Fruit fly (Drosophila melanogaster): ENCODE data around the gene ArgRS.
A peak's percentile ranks its signal among the peaks of the same experiment; 100 is the strongest.

ArgRS gene

dm6 chrX:15803764-15804563 lies 40.0 kb downstream of the ArgRS start, which contains the start of the genes PGRP-LE and sd (continued):
- TF ChIP-seq run (tag; optimal IDR thresholded peaks at IDR 0.05) (no peak), trh (GFP tag; optimal IDR thresholded peaks at IDR 0.05) (no peak), bsh (GFP tag; optimal IDR thresholded peaks at IDR 0.05) (no peak), row (GFP tag; IDR thresholded peaks at IDR 0.05) (peak; percentile 32; the same call in 2 of the 3 replicates), BtbVII (GFP tag; optimal IDR thresholded peaks at IDR 0.05) (peak; percentile 2), Hr39 (optimal IDR thresholded peaks at IDR 0.05) (no peak), Oli (tag; optimal IDR thresholded peaks at IDR 0.05) (no peak), Mes4 (GFP tag; optimal IDR thresholded peaks at IDR 0.05) (no peak), CG11247 (GFP tag; IDR thresholded peaks at IDR 0.05) (no peak), Drgx (GFP tag; IDR thresholded peaks at IDR 0.05) (no peak), Asciz (GFP tag; optimal IDR thresholded peaks at IDR 0.05) (no peak), Scr (GFP tag; IDR thresholded peaks at IDR 0.05; ENCODE audit: partially characterized antibody) (no peak), CG17385 (GFP tag; optimal IDR thresholded peaks at IDR 0.05) (no peak), Jarid2 (GFP tag; optimal IDR thresholded peaks at IDR 0.05) (peak; percentile 78), CG17186 (GFP tag; optimal IDR thresholded peaks at IDR 0.05) (no peak), cg (GFP tag; optimal IDR thresholded peaks at IDR 0.05) (peak; percentile 54), HLH3B (GFP tag; IDR thresholded peaks at IDR 0.05) (no peak), D (optimal IDR thresholded peaks at IDR 0.05) (no peak), D (GFP tag; optimal IDR thresholded peaks at IDR 0.05) (no peak), inv (GFP tag; IDR thresholded peaks at IDR 0.05; ENCODE audit: partially characterized antibody) (no peak), Sin3A (optimal IDR thresholded peaks at IDR 0.05) (no peak), Ptx1 (GFP tag; IDR thresholded peaks at IDR 0.05) (no peak), nom (GFP tag; optimal IDR thresholded peaks at IDR 0.05) (peak; percentile 57), knrl (GFP tag; IDR thresholded peaks at IDR 0.05; ENCODE audit: partially characterized antibody) (no peak), B-H1 (GFP tag; IDR thresholded peaks at IDR 0.05) (no peak), jumu (GFP tag; optimal IDR thresholded peaks at IDR 0.05) (no peak), onecut (GFP tag; IDR thresholded peaks at IDR 0.05) (no peak), MESR4 (GFP tag; optimal IDR thresholded peaks at IDR 0.05) (no peak), ranshi (GFP tag; IDR thresholded peaks at IDR 0.05) (no peak), stwl (tag; optimal IDR thresholded peaks at IDR 0.05) (no peak), sr (GFP tag; IDR thresholded peaks at IDR 0.05) (no peak), Lhr (GFP tag; optimal IDR thresholded peaks at IDR 0.05) (no peak), ara (GFP tag; IDR thresholded peaks at IDR 0.05) (no peak), yki (optimal IDR thresholded peaks at IDR 0.05) (peak; percentile 60), D19B (GFP tag; optimal IDR thresholded peaks at IDR 0.05) (no peak), Abd-B (GFP tag; optimal IDR thresholded peaks at IDR 0.05) (no peak), ssp (GFP tag; IDR thresholded peaks at IDR 0.05) (no peak), z (GFP tag; IDR thresholded peaks at IDR 0.05) (peak; percentile 77), CG17359 (tag; optimal IDR thresholded peaks at IDR 0.05) (no peak), Oaz (GFP tag; IDR thresholded peaks at IDR 0.05) (no peak), Hr51 (GFP tag; optimal IDR thresholded peaks at IDR 0.05) (peak in 1 of 2 experiments; percentile 5), otp (GFP tag; IDR thresholded peaks at IDR 0.05) (no peak), ci (GFP tag; IDR thresholded peaks at IDR 0.05) (peak; percentile 23; the same call in 1 of the 3 replicates), mirr (GFP tag; optimal IDR thresholded peaks at IDR 0.05) (no peak), CG10147 (GFP tag; optimal IDR thresholded peaks at IDR 0.05) (peak; percentile 8), CG11504 (tag; optimal IDR thresholded peaks at IDR 0.05) (no peak), CG15011 (GFP tag; optimal IDR thresholded peaks at IDR 0.05) (no peak), H2.0 (GFP tag; IDR thresholded peaks at IDR 0.05) (no peak), rib (GFP tag; IDR thresholded peaks at IDR 0.05) (0 out of 2 replicates have a peak, but pooled peaks have one; percentile 33), pzg (GFP tag; optimal IDR thresholded peaks at IDR 0.05) (peak; percentile 16)
